Fruit fly (Drosophila melanogaster) whole organism, prepupa: ENCODE data around the gene Marcal1.

Source experiments
- Blimp-1 ChIP-seq: fragments of 200-800 bp; sonication (Bioruptor generic); optimal IDR thresholded peaks from 3 replicates; lab custom pipeline; 2017; ENCODE audit warnings: missing biosample characterization, missing genetic modification characterization, mild to moderate bottlenecking, moderate library complexity, missing genetic modification reagents
- CG10631 ChIP-seq: fragments of 200-800 bp; sonication (Bioruptor generic); optimal IDR thresholded peaks from 2 replicates; lab custom pipeline; 2016; ENCODE audit warnings: missing biosample characterization, missing genetic modification characterization
- CG10669 ChIP-seq: fragments of 200-800 bp; sonication (Bioruptor generic); optimal IDR thresholded peaks from 3 replicates; lab custom pipeline; 2018; ENCODE audit warnings: missing biosample characterization, mild to moderate bottlenecking, missing genetic modification characterization, moderate library complexity
- CG11294 ChIP-seq: fragments of 200-800 bp; sonication (Bioruptor generic); IDR thresholded peaks from 2 replicates; pipeline ENCODE4 v1.3.6; 2022; ENCODE audit warnings: missing biosample characterization, missing genetic modification characterization
- CG11902 ChIP-seq: fragments of 200-800 bp; sonication (Bioruptor generic); optimal IDR thresholded peaks from 3 replicates; lab custom pipeline; 2016; ENCODE audit warnings: missing biosample characterization, missing genetic modification characterization
- CG1621 ChIP-seq: fragments of 200-800 bp; sonication (Bioruptor generic); optimal IDR thresholded peaks from 3 replicates; lab custom pipeline; 2018; ENCODE audit warnings: missing biosample characterization, mild to moderate bottlenecking, missing genetic modification characterization
- CG16779 ChIP-seq: fragments of 200-800 bp; sonication (Bioruptor generic); optimal IDR thresholded peaks from 3 replicates; lab custom pipeline; 2017; ENCODE audit warnings: missing biosample characterization, mild to moderate bottlenecking, missing genetic modification characterization
- CG32006 ChIP-seq: fragments of 200-800 bp; sonication (Bioruptor generic); optimal IDR thresholded peaks from 3 replicates; lab custom pipeline; 2017; ENCODE audit warnings: missing biosample characterization, mild to moderate bottlenecking, missing genetic modification characterization
- CG34406 ChIP-seq: fragments of 200-800 bp; sonication (Bioruptor generic); optimal IDR thresholded peaks from 3 replicates; lab custom pipeline; 2016; ENCODE audit warnings: missing biosample characterization, missing genetic modification characterization
- CG3919 ChIP-seq: fragments of 200-800 bp; sonication (Bioruptor generic); optimal IDR thresholded peaks from 3 replicates; lab custom pipeline; 2016; ENCODE audit warnings: missing biosample characterization, missing genetic modification characterization
- CG6163 ChIP-seq: fragments of 200-800 bp; sonication (Bioruptor generic); IDR thresholded peaks from 3 replicates; pipeline ENCODE4 v1.3.6; 2022; ENCODE audit warnings: missing biosample characterization, missing genetic modification characterization
- CG6276 ChIP-seq: fragments of 200-800 bp; sonication (Bioruptor generic); optimal IDR thresholded peaks from 2 replicates; lab custom pipeline; 2017; ENCODE audit warnings: missing biosample characterization, mild to moderate bottlenecking, missing genetic modification characterization
- CG6792 ChIP-seq: fragments of 200-800 bp; sonication (Bioruptor generic); optimal IDR thresholded peaks from 3 replicates; lab custom pipeline; 2016; ENCODE audit warnings: missing biosample characterization, missing genetic modification characterization
- CG7368 ChIP-seq: fragments of 200-800 bp; sonication (Bioruptor generic); optimal IDR thresholded peaks from 3 replicates; lab custom pipeline; 2016; ENCODE audit warnings: missing biosample characterization, missing genetic modification characterization
- CG8119 ChIP-seq: fragments of 200-800 bp; sonication (Bioruptor generic); IDR thresholded peaks from 3 replicates; pipeline ENCODE4 v1.3.6; 2022; ENCODE audit warnings: missing biosample characterization, missing genetic modification characterization
- CG8319 ChIP-seq: fragments of 200-800 bp; sonication (Bioruptor generic); optimal IDR thresholded peaks from 3 replicates; lab custom pipeline; 2016; ENCODE audit warnings: missing biosample characterization, missing genetic modification characterization
- CG8632 ChIP-seq: fragments of 200-800 bp; sonication (Bioruptor generic); optimal IDR thresholded peaks from 3 replicates; lab custom pipeline; 2016; ENCODE audit warnings: missing biosample characterization, missing genetic modification characterization
- CG9139 ChIP-seq: fragments of 200-800 bp; sonication (Bioruptor generic); optimal IDR thresholded peaks from 3 replicates; lab custom pipeline; 2017; ENCODE audit warnings: missing biosample characterization, mild to moderate bottlenecking, missing genetic modification characterization
- Eip75B ChIP-seq: fragments of 200-800 bp; sonication (Bioruptor generic); optimal IDR thresholded peaks from 3 replicates; lab custom pipeline; 2016; ENCODE audit warnings: missing biosample characterization, missing genetic modification characterization
- Eip78C ChIP-seq: fragments of 200-800 bp; sonication (Bioruptor generic); peaks from one replicate; lab custom pipeline; 2016; ENCODE audit warnings: missing biosample characterization, missing genetic modification characterization
- Eip93F ChIP-seq: fragments of 200-800 bp; sonication (Bioruptor generic); optimal IDR thresholded peaks from 2 replicates; lab custom pipeline; 2016; ENCODE audit warnings: missing biosample characterization, mild to moderate bottlenecking, missing genetic modification characterization
- Ets96B ChIP-seq: fragments of 200-800 bp; optimal IDR thresholded peaks from 2 replicates; lab custom pipeline; 2019; ENCODE audit warnings: missing biosample characterization, mild to moderate bottlenecking, missing genetic modification characterization, moderate library complexity
- Gug ChIP-seq: fragments of 200-800 bp; sonication (Bioruptor generic); IDR thresholded peaks from 2 replicates; pipeline ENCODE4 v1.3.6; 2022; ENCODE audit warnings: missing biosample characterization, missing genetic modification characterization
- Hr38 ChIP-seq: sonication (Bioruptor generic); optimal IDR thresholded peaks from 2 replicates; lab custom pipeline; 2016; ENCODE audit warnings: missing biosample characterization, missing genetic modification characterization
- Hr39 ChIP-seq: fragments of 200-800 bp; sonication (Bioruptor generic); optimal IDR thresholded peaks from 2 replicates; lab custom pipeline; 2016; ENCODE audit warnings: missing biosample characterization, missing genetic modification characterization
- OdsH ChIP-seq: fragments of 200-800 bp; sonication (Bioruptor generic); optimal IDR thresholded peaks from 3 replicates; lab custom pipeline; 2016; ENCODE audit warnings: missing biosample characterization, missing genetic modification characterization
- Smox ChIP-seq: fragments of 200-800 bp; sonication (Bioruptor generic); optimal IDR thresholded peaks from 3 replicates; lab custom pipeline; 2016; ENCODE audit warnings: missing biosample characterization, missing genetic modification characterization
- Sox14 ChIP-seq: fragments of 200-800 bp; sonication (Bioruptor generic); optimal IDR thresholded peaks from 3 replicates; lab custom pipeline; 2016; ENCODE audit warnings: missing biosample characterization, missing genetic modification characterization
- Sox15 ChIP-seq: fragments of 200-800 bp; sonication (Bioruptor generic); optimal IDR thresholded peaks from 3 replicates; lab custom pipeline; 2016; ENCODE audit warnings: missing biosample characterization, missing genetic modification characterization
- achi ChIP-seq: fragments of 200-800 bp; sonication (Bioruptor generic); optimal IDR thresholded peaks from 3 replicates; lab custom pipeline; 2016; ENCODE audit warnings: missing biosample characterization, missing genetic modification characterization
- acj6 ChIP-seq: fragments of 200-800 bp; sonication (Bioruptor generic); optimal IDR thresholded peaks from 3 replicates; lab custom pipeline; 2016; ENCODE audit warnings: missing biosample characterization, missing genetic modification characterization
- cyc ChIP-seq: fragments of 200-800 bp; sonication (Bioruptor generic); optimal IDR thresholded peaks from 3 replicates; lab custom pipeline; 2016; ENCODE audit warnings: missing biosample characterization, missing genetic modification characterization
- dac ChIP-seq: fragments of 200-800 bp; sonication (Bioruptor generic); optimal IDR thresholded peaks from 2 replicates; lab custom pipeline; 2017; ENCODE audit warnings: missing biosample characterization, mild to moderate bottlenecking, missing genetic modification characterization
- dsx ChIP-seq: fragments of 200-800 bp; optimal IDR thresholded peaks from 3 replicates; lab custom pipeline; 2019; ENCODE audit warnings: missing biosample characterization, mild to moderate bottlenecking, missing genetic modification characterization, moderate library complexity; ENCODE audit not compliant: poor library complexity, severe bottlenecking
- eg ChIP-seq: fragments of 200-800 bp; sonication (Bioruptor generic); IDR thresholded peaks from 3 replicates; pipeline ENCODE4 v1.3.6; 2022; ENCODE audit warnings: missing biosample characterization, missing genetic modification characterization
- esn ChIP-seq: fragments of 200-800 bp; sonication (Bioruptor generic); optimal IDR thresholded peaks from 2 replicates; lab custom pipeline; 2016; ENCODE audit warnings: missing biosample characterization, mild to moderate bottlenecking, missing genetic modification characterization, moderate library complexity
- fd59A ChIP-seq: fragments of 200-800 bp; sonication (Bioruptor generic); optimal IDR thresholded peaks from 2 replicates; lab custom pipeline; 2017; ENCODE audit warnings: missing biosample characterization, mild to moderate bottlenecking, missing genetic modification characterization, missing genetic modification reagents
- fd85E ChIP-seq: fragments of 200-800 bp; sonication (Bioruptor generic); optimal IDR thresholded peaks from 3 replicates; lab custom pipeline; 2016; ENCODE audit warnings: missing biosample characterization, missing genetic modification characterization
- fkh ChIP-seq: fragments of 200-800 bp; sonication (Bioruptor generic); optimal IDR thresholded peaks from 3 replicates; lab custom pipeline; 2017; ENCODE audit warnings: missing biosample characterization, mild to moderate bottlenecking, missing genetic modification characterization, moderate library complexity
- pdm3 ChIP-seq: fragments of 200-800 bp; sonication (Bioruptor generic); optimal IDR thresholded peaks from 3 replicates; lab custom pipeline; 2016; ENCODE audit warnings: missing biosample characterization, missing genetic modification characterization
- salr ChIP-seq, 2 experiments: fragments of 200-800 bp; sonication (Bioruptor generic); optimal IDR thresholded peaks; 3 replicates each; lab custom pipeline; 2016 to 2018; ENCODE audit warnings: missing biosample characterization in 2 of 2, missing genetic modification characterization in 2 of 2, mild to moderate bottlenecking in 1 of 2
- spab ChIP-seq: fragments of 200-800 bp; sonication (Bioruptor generic); optimal IDR thresholded peaks from 2 replicates; lab custom pipeline; 2017; ENCODE audit warnings: missing biosample characterization, mild to moderate bottlenecking, missing genetic modification characterization, missing genetic modification reagents
- ss ChIP-seq, 2 experiments: fragments of 200-800 bp; sonication (Bioruptor generic); optimal IDR thresholded peaks; 2 replicates in 1 of 2; 3 replicates in 1 of 2; lab custom pipeline; 2017 to 2018; ENCODE audit warnings: mild to moderate bottlenecking in 2 of 2, missing biosample characterization in 2 of 2, missing genetic modification characterization in 2 of 2, moderate library complexity in 1 of 2
- svp ChIP-seq: fragments of 200-800 bp; sonication (Bioruptor generic); peaks from one replicate; lab custom pipeline; 2016; ENCODE audit warnings: missing biosample characterization, missing genetic modification characterization
- topi ChIP-seq: fragments of 200-800 bp; sonication (Bioruptor generic); optimal IDR thresholded peaks from 3 replicates; lab custom pipeline; 2016; ENCODE audit warnings: missing biosample characterization, missing genetic modification characterization
- vri ChIP-seq: fragments of 200-800 bp; sonication (Bioruptor generic); optimal IDR thresholded peaks from 3 replicates; lab custom pipeline; 2016; ENCODE audit warnings: missing biosample characterization, mild to moderate bottlenecking, missing genetic modification characterization

Marcal1 gene

DNA sequence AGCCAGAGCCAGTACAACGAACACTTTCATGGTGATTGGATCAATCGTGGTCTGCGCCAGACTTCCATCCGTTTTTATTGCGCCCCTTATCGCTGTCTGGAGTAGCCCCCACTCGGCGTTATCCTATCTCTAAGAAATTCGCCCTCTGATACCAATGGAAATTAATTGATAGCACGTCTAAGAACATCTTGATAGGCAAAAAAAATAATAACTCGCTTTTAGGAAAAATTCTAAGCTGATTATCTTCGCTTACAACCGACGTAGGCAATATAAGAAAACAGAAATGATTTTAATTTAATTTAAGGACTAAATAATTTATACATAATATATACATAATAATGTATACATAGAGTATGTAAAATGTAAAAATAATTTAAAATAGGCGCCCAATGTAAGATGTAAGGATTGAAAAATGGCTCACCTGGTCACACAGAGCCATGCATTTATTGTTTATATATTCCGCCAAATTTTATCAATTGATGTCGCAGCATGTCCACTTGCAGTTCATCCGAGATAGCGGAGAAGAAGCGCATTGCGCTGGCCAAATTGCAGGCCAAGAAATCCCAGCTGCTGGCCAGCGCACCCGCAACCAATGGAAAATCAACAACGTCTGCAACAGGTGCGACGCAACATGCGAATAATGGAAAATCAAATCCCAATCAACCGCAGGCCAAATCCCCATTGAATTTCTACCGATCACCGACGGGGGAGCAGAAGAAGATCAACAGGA lies at the start of gene Marcal1, which contains the start of gene Jon25Bi:
Gene Marcal1 (plus strand): TSS at position 416 of the 730 bp plus-strand sequence.
Gene Jon25Bi (minus strand): TSS at position 51 of the 730 bp plus-strand sequence.
- no peak for TF ChIP-seq Hr39 (GFP tag; lab: Kevin White, UChicago)
- no peak for TF ChIP-seq vri (GFP tag; lab: Kevin White, UChicago)
- no peak for TF ChIP-seq cyc (GFP tag; lab: Kevin White, UChicago)
- TF ChIP-seq CG11902 (GFP tag; lab: Kevin White, UChicago): no peak
- TF ChIP-seq CG6276 (GFP tag; lab: Kevin White, UChicago): no peak
- no peak for TF ChIP-seq dsx (GFP tag; lab: Kevin White, UChicago)
- TF ChIP-seq CG32006 (GFP tag; lab: Kevin White, UChicago): no peak
- TF ChIP-seq CG1621 (tag; lab: Kevin White, UChicago): no peak
- no peak for TF ChIP-seq pdm3
- TF ChIP-seq Gug (GFP tag; lab: Robert Waterston, UW): no peak
- TF ChIP-seq CG7368 (GFP tag; lab: Kevin White, UChicago): no peak
- no peak for TF ChIP-seq OdsH (GFP tag; lab: Kevin White, UChicago)
- no peak for TF ChIP-seq Eip78C (GFP tag; lab: Kevin White, UChicago)
- TF ChIP-seq esn (GFP tag; lab: Kevin White, UChicago): no peak
- no peak for TF ChIP-seq CG10631 (GFP tag; lab: Kevin White, UChicago)
- no peak for TF ChIP-seq CG6163
- TF ChIP-seq eg (GFP tag; lab: Robert Waterston, UW): no peak
- TF ChIP-seq, all 60 proteins: peak for 0

- TF ChIP-seq topi (GFP tag; lab: Kevin White, UChicago): peak; percentile 11
- TF ChIP-seq vri (GFP tag; lab: Kevin White, UChicago): peak; percentile 36
- TF ChIP-seq salr (GFP tag; optimal IDR thresholded peaks at IDR 0.05; lab: Kevin White, UChicago): peak in 1 of 2 experiments; percentile 68
- peak; percentile 66 for TF ChIP-seq CG3919 (GFP tag; lab: Kevin White, UChicago)
- peak; percentile 83 for TF ChIP-seq CG32006 (GFP tag; lab: Kevin White, UChicago)
- no peak for TF ChIP-seq fd85E (GFP tag; lab: Kevin White, UChicago)
- TF ChIP-seq CG16779 (tag; lab: Kevin White, UChicago): peak; percentile 25
- TF ChIP-seq eg (GFP tag; lab: Robert Waterston, UW): peak; percentile 62; the same call in 2 of the 3 replicates
- peak; percentile 50 for TF ChIP-seq Sox15 (GFP tag; lab: Kevin White, UChicago)
- TF ChIP-seq CG34406: peak; percentile 74
- peak; percentile 82 for TF ChIP-seq CG8632 (GFP tag; lab: Kevin White, UChicago)
- TF ChIP-seq CG11902 (GFP tag; lab: Kevin White, UChicago): peak; percentile 11
- TF ChIP-seq CG6792 (GFP tag; lab: Kevin White, UChicago): peak; percentile 68
- no peak for TF ChIP-seq Sox14
- peak; percentile 69 for TF ChIP-seq CG9139 (GFP tag; lab: Kevin White, UChicago)
- no peak for TF ChIP-seq Eip75B (GFP tag; lab: Kevin White, UChicago)
- TF ChIP-seq pdm3: peak; percentile 44
- peak; percentile 37 for TF ChIP-seq Hr39 (GFP tag; lab: Kevin White, UChicago)
- TF ChIP-seq ss (GFP tag; optimal IDR thresholded peaks at IDR 0.05; lab: Kevin White, UChicago): peak; percentile 66 to 78
- TF ChIP-seq Blimp-1 (GFP tag; lab: Kevin White, UChicago): peak; percentile 78
- peak; percentile 28 for TF ChIP-seq CG10669 (GFP tag; lab: Kevin White, UChicago)
- TF ChIP-seq spab (GFP tag; lab: Kevin White, UChicago): peak; percentile 69
- TF ChIP-seq fd59A (GFP tag; lab: Kevin White, UChicago): peak; percentile 39
- TF ChIP-seq Hr38 (GFP tag; lab: Kevin White, UChicago): no peak
- TF ChIP-seq svp: peak; percentile 69
- peak; percentile 65 for TF ChIP-seq acj6 (GFP tag; lab: Kevin White, UChicago)
- no peak for TF ChIP-seq Eip93F
- peak; percentile 72 for TF ChIP-seq dsx (GFP tag; lab: Kevin White, UChicago)
- TF ChIP-seq CG11294 (GFP tag; lab: Robert Waterston, UW): no peak
- TF ChIP-seq achi (GFP tag; lab: Kevin White, UChicago): peak; percentile 68
- peak; percentile 21 for TF ChIP-seq dac (GFP tag; lab: Kevin White, UChicago)
- peak; percentile 4 for TF ChIP-seq Smox
- peak; percentile 82 for TF ChIP-seq CG8119 (GFP tag; lab: Robert Waterston, UW)
- peak; percentile 70 for TF ChIP-seq Ets96B (tag; lab: Kevin White, UChicago)
- TF ChIP-seq CG8319 (GFP tag; lab: Kevin White, UChicago): peak; percentile 49
- TF ChIP-seq fkh (GFP tag; lab: Kevin White, UChicago): no peak
- TF ChIP-seq CG7368 (GFP tag; lab: Kevin White, UChicago): peak; percentile 7
Measured at dm6 chr2L:4906546-4907250, 48.6 kb upstream of the Marcal1 start, which contains the start of gene snsl. Gene snsl (minus strand): TSS chr2L:4906762.
